In the genomic region with DNA sequence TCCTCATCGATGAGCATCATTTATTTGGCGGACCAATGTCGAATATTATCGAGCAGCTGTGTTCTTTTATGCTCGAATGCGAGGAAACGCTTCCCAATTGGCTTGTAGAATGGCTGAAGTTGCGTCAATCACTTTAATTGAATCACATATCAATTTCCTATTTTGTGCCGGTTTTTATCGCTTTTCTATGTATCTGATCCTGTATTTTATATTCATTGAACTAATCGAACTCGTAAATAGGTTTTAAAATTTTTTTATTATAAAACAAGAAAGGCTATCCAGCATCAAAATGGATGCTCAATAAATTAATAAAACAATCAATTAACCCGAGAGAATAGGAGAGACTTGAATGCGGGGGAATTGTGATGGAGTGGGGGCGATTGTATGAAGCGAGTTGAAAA, we compare ENCODE assay signal across 1 worm cellular context.
A peak's percentile ranks its signal among the peaks of the same experiment; 100 is the strongest.
TF ChIP-seq lines count a peak whose summit lies in the region.

No protein-coding gene starts in this region.

TF ChIP-seq in whole organism, L1 larva, 84 proteins besides CTCF, POLR2A, EP300 and RAD21 (continued from another document):
- TF ChIP-seq mep-1 (tag; optimal IDR thresholded peaks at IDR 0.05; lab: Kevin White, UChicago) (no peak), ceh-82 (tag; optimal IDR thresholded peaks at IDR 0.05; lab: Kevin White, UChicago) (no peak), nhr-76 (tag; optimal IDR thresholded peaks at IDR 0.05; lab: Kevin White, UChicago) (no peak), lsy-2 (tag; optimal IDR thresholded peaks at IDR 0.05; lab: Kevin White, UChicago) (peak; percentile 22 to 55), aha-1 (tag; optimal IDR thresholded peaks at IDR 0.05; lab: Kevin White, UChicago) (no peak), ces-1 (GFP tag; optimal IDR thresholded peaks at IDR 0.05; lab: Kevin White, UChicago) (no peak), xbp-1 (tag; optimal IDR thresholded peaks at IDR 0.05; lab: Kevin White, UChicago) (peak; percentile 60), lin-14 (GFP tag; optimal IDR thresholded peaks at IDR 0.05; lab: Kevin White, UChicago) (no peak), snu-23 (GFP tag; optimal IDR thresholded peaks at IDR 0.05; lab: Kevin White, UChicago) (peak; percentile 16), hpl-2 (GFP tag; optimal IDR thresholded peaks at IDR 0.05; lab: Kevin White, UChicago) (no peak), lin-15B (tag; optimal IDR thresholded peaks at IDR 0.05; lab: Kevin White, UChicago) (no peak), swsn-7 (tag; optimal IDR thresholded peaks at IDR 0.05; lab: Kevin White, UChicago) (no peak), nhr-77 (tag; optimal IDR thresholded peaks at IDR 0.05; lab: Kevin White, UChicago) (no peak), ama-1 (optimal IDR thresholded peaks at IDR 0.05; lab: Kevin White, UChicago) (peak; percentile 87), C16A3.4 (tag; optimal IDR thresholded peaks at IDR 0.05; lab: Kevin White, UChicago) (no peak)
